Fruit fly (Drosophila melanogaster): ENCODE data around the gene NijA.

The NijA gene

DNA sequence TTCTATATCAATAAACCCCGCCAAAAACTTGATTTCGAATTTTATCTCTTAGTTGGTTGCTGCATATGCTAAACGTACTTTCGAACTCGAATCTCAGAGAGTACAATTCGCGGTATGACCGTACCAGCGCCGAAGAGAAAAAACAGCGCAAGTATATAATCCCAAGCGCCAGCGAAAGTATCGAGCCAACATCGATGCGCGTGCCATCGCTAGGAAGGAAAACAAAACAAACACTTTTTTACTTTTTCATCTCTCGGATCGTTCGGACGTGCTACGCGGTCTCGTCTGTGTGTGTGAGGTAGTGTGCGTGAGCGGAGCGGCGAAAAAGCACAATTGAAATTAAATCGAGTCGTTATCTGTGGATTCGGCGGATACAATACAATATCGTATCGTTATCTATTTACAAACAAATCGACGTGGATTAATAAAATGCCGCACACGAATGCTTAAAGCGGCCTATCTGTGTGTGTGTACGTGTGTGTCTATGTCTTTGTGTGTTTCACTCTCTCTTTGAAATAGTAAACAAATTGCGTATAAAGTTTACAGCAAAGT lies 32.1 kb downstream of the NijA start, which contains the start of gene simj:
Gene simj (plus strand): TSS at position 229 of the 552 bp plus-strand sequence.
- TF ChIP-seq kay (GFP tag; ENCODE audit: borderline replicate concordance) (peak; percentile 67), Clk (GFP tag; optimal IDR thresholded peaks at IDR 0.05) (no peak), CG33017 (tag; optimal IDR thresholded peaks at IDR 0.05) (peak; percentile 76), toe (GFP tag; optimal IDR thresholded peaks at IDR 0.05) (peak; percentile 6), Mnt (GFP tag; optimal IDR thresholded peaks at IDR 0.05) (peak; percentile 78), pad (GFP tag; optimal IDR thresholded peaks at IDR 0.05) (peak; percentile 45), tj (GFP tag; optimal IDR thresholded peaks at IDR 0.05) (peak; percentile 51), Hr96 (GFP tag; optimal IDR thresholded peaks at IDR 0.05) (peak; percentile 54), CG12768 (GFP tag; optimal IDR thresholded peaks at IDR 0.05) (peak; percentile 72), Crg-1 (GFP tag; optimal IDR thresholded peaks at IDR 0.05) (peak; percentile 43), CG5204 (GFP tag; optimal IDR thresholded peaks at IDR 0.05) (no peak), CG7101 (tag; optimal IDR thresholded peaks at IDR 0.05) (peak; percentile 78), ovo (GFP tag; optimal IDR thresholded peaks at IDR 0.05) (peak; percentile 56), CG1620 (GFP tag; optimal IDR thresholded peaks at IDR 0.05) (peak; percentile 39), cic (GFP tag; optimal IDR thresholded peaks at IDR 0.05) (peak; percentile 89), cnc (optimal IDR thresholded peaks at IDR 0.05) (no peak), CG14711 (tag; optimal IDR thresholded peaks at IDR 0.05) (peak; percentile 39), bab1 (GFP tag; optimal IDR thresholded peaks at IDR 0.05) (peak; percentile 76), CG11617 (GFP tag; optimal IDR thresholded peaks at IDR 0.05) (peak; percentile 59), CG7045 (GFP tag; optimal IDR thresholded peaks at IDR 0.05) (peak; percentile 28)

DNA sequence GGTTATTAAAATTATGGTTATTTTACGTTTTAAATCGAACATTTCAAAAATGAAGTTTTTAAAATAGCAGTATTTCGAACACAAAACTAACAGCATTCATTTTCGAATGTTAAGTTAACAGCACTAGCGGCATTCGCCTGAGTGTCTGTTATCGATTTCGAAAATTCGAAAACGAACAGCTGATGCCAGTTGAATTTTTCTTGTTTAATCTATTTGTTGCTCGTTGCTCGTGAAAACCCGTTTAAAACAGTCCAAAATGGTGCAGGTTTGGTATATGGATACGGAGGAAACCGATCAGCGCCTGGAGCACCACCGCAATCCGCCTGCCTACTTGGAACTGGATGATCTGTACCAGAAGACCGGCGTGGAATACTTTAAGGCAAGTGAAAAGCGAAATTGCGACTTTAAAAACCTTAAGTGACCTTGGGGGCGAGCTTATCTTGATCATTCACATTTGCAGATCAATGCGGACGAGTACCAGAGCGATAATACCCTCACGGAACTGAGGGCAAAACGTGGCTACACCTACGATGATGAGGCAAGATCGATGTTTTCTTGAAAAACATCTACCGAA lies 33.4 kb downstream of the NijA start, which contains the start of gene Adi1:
Gene Adi1 (plus strand): TSS at position 187 of the 574 bp plus-strand sequence.
- TF ChIP-seq Hr96 (GFP tag; optimal IDR thresholded peaks at IDR 0.05): no peak
- TF ChIP-seq CG7101 (tag; optimal IDR thresholded peaks at IDR 0.05): no peak
- TF ChIP-seq CG5204 (GFP tag; optimal IDR thresholded peaks at IDR 0.05): no peak
- TF ChIP-seq Mnt (GFP tag; optimal IDR thresholded peaks at IDR 0.05): no peak
- TF ChIP-seq bab1 (GFP tag; optimal IDR thresholded peaks at IDR 0.05): peak; percentile 33

DNA sequence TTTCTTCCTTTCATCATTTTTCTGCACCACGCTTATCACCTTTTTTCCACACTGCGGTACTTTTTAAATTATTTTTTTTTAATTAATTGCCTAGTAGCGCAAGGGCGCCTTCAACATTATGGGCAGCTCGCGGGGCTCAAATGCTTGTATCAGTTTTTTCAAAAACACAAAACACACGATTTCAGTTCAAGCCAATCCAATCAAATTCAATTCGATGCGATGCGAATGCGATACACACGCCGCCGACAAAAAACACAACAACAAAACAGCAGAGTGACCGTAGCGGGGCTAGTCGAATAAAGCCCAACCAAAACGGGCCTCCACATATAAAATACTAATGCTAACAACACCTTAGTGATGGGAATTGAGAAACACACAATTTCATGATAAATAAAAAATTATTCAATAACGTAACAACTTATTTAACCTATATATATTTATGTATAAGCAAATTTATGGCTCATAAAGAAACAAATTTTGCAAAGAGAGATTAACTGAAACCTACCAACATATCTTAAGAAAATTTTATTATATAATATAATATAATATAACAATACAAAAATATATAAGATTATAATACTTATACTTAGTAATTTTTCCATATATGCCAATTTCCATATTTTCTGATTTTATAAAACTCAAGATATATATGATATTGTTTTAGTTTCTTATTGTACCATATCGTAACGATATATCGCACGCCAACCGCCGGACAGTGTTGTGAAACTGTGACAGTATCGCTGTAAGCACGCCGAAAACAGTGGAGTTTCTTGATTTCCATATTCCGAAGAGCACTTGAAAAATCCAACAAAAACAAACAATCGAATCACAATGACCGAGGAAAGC lies 35.7 kb downstream of the NijA start, which contains the start of the genes CG32066 and CG8003:
Gene CG32066 (minus strand): TSS at position 270 of the 846 bp plus-strand sequence.
Gene CG8003 (plus strand): TSS at position 732 of the 846 bp plus-strand sequence.
- TF ChIP-seq ovo (GFP tag; optimal IDR thresholded peaks at IDR 0.05) (peak; percentile 7), cnc (optimal IDR thresholded peaks at IDR 0.05) (no peak), pad (GFP tag; optimal IDR thresholded peaks at IDR 0.05) (peak; percentile 42), tj (GFP tag; optimal IDR thresholded peaks at IDR 0.05) (peak; percentile 81), CG7045 (GFP tag; optimal IDR thresholded peaks at IDR 0.05) (peak; percentile 34), Crg-1 (GFP tag; optimal IDR thresholded peaks at IDR 0.05) (peak; percentile 13), CG7101 (tag; optimal IDR thresholded peaks at IDR 0.05) (peak; percentile 69), CG33017 (tag; optimal IDR thresholded peaks at IDR 0.05) (no peak), kay (GFP tag; ENCODE audit: borderline replicate concordance) (no peak), Hr96 (GFP tag; optimal IDR thresholded peaks at IDR 0.05) (no peak), Mnt (GFP tag; optimal IDR thresholded peaks at IDR 0.05) (peak; percentile 68), cic (GFP tag; optimal IDR thresholded peaks at IDR 0.05) (peak; percentile 31), CG12768 (GFP tag; optimal IDR thresholded peaks at IDR 0.05) (peak; percentile 32), CG14711 (tag; optimal IDR thresholded peaks at IDR 0.05) (no peak), bab1 (GFP tag; optimal IDR thresholded peaks at IDR 0.05) (peak; percentile 55), CG1620 (GFP tag; optimal IDR thresholded peaks at IDR 0.05) (peak; percentile 42), toe (GFP tag; optimal IDR thresholded peaks at IDR 0.05) (no peak), CG11617 (GFP tag; optimal IDR thresholded peaks at IDR 0.05) (peak; percentile 41), CG5204 (GFP tag; optimal IDR thresholded peaks at IDR 0.05) (no peak), Clk (GFP tag; optimal IDR thresholded peaks at IDR 0.05) (no peak)

DNA sequence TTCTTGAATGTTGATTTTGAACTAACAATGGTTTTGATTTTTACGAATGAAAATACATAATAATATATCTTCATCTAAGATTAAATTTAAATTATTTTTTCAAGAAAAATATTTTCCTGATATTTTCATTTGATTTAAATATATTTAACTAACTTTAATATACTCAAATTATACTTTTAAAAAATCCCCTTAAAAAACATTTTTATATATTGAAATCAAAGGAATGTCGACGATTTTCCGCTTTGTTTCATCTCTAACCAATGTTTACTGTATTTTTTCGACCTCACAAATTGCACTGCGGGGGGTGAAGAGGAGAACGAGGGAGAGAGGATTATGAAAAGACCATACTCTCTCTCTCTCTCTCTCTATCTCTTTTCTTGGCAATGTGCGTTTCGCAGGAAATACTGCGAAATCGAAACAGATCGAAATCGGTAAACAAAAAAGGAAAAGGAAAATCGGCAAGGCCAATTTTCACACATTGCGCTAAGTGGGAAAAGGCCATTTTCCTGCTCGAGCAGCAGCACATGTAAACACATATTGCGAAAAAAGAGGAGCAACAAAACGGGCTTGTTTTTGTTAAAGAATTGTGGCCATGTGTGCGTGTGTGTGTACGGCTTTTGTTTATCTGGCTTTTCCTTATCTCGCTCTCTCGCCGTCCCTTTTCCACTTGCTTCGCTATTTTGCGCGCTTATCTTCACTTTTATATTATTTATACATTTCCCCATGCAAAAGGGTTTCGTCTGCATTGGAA lies 36.5 kb downstream of the NijA start:
- no peak for TF ChIP-seq cnc (optimal IDR thresholded peaks at IDR 0.05)
- no peak for TF ChIP-seq CG12768 (GFP tag; optimal IDR thresholded peaks at IDR 0.05)
- TF ChIP-seq bab1 (GFP tag; optimal IDR thresholded peaks at IDR 0.05): no peak
- TF ChIP-seq Clk (GFP tag; optimal IDR thresholded peaks at IDR 0.05): no peak
- peak; percentile 92 for TF ChIP-seq kay (GFP tag; ENCODE audit: borderline replicate concordance)
- no peak for TF ChIP-seq CG14711 (tag; optimal IDR thresholded peaks at IDR 0.05)
- no peak for TF ChIP-seq pad (GFP tag; optimal IDR thresholded peaks at IDR 0.05)
- no peak for TF ChIP-seq cic (GFP tag; optimal IDR thresholded peaks at IDR 0.05)

DNA sequence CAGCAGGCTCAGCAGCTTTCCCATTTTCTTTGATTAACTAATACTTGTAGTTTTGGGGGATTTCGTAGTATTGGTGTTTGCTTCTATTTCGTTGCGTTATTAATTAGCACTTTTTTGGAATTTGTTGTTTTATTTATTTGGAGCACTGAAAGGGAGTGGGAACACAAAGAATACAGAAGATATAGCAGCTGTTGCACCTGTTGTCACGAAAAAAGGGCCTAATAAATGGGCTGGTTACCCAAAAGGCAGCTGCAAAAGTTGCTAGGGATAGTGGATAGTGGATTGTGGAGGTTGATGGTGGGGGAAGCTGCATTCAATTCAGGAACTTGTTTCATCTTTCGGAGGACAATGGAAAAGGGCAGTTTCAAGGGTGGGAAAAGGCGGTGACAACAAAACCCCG lies 37.2 kb downstream of the NijA start:
- TF ChIP-seq tj (GFP tag; optimal IDR thresholded peaks at IDR 0.05): no peak
- TF ChIP-seq CG7101 (tag; optimal IDR thresholded peaks at IDR 0.05): no peak
- no peak for TF ChIP-seq CG5204 (GFP tag; optimal IDR thresholded peaks at IDR 0.05)
- no peak for TF ChIP-seq ovo (GFP tag; optimal IDR thresholded peaks at IDR 0.05)
- no peak for TF ChIP-seq Mnt (GFP tag; optimal IDR thresholded peaks at IDR 0.05)
- no peak for TF ChIP-seq Hr96 (GFP tag; optimal IDR thresholded peaks at IDR 0.05)
- no peak for TF ChIP-seq CG14711 (tag; optimal IDR thresholded peaks at IDR 0.05)
- no peak for TF ChIP-seq bab1 (GFP tag; optimal IDR thresholded peaks at IDR 0.05)
- TF ChIP-seq CG11617 (GFP tag; optimal IDR thresholded peaks at IDR 0.05): no peak
- no peak for TF ChIP-seq toe (GFP tag; optimal IDR thresholded peaks at IDR 0.05)
- no peak for TF ChIP-seq cnc (optimal IDR thresholded peaks at IDR 0.05)
- TF ChIP-seq CG12768 (GFP tag; optimal IDR thresholded peaks at IDR 0.05): no peak
- TF ChIP-seq Clk (GFP tag; optimal IDR thresholded peaks at IDR 0.05): no peak
- TF ChIP-seq kay (GFP tag; ENCODE audit: borderline replicate concordance): no peak
- TF ChIP-seq CG1620 (GFP tag; optimal IDR thresholded peaks at IDR 0.05): no peak
- TF ChIP-seq cic (GFP tag; optimal IDR thresholded peaks at IDR 0.05): no peak
- TF ChIP-seq CG7045 (GFP tag; optimal IDR thresholded peaks at IDR 0.05): no peak
- no peak for TF ChIP-seq Crg-1 (GFP tag; optimal IDR thresholded peaks at IDR 0.05)
